Fruit fly (Drosophila melanogaster) whole organism, pupa: ENCODE data around the gene Nasp.

Experiments used
- CG10348 ChIP-seq: fragments of 200-800 bp; sonication (Bioruptor generic); IDR thresholded peaks from 2 replicates; pipeline ENCODE4 v1.3.6; 2022; ENCODE audit warnings: missing biosample characterization, missing genetic modification characterization
- CG12605 ChIP-seq: fragments of 200-800 bp; sonication (Bioruptor generic); IDR thresholded peaks from 2 replicates; pipeline ENCODE4 v1.3.6; 2022; ENCODE audit warnings: missing biosample characterization, missing genetic modification characterization
- CG13204 ChIP-seq: fragments of 200-800 bp; sonication (Bioruptor generic); optimal IDR thresholded peaks from 2 replicates; lab custom pipeline; 2018; ENCODE audit warnings: missing biosample characterization, mild to moderate bottlenecking, missing genetic modification characterization, moderate library complexity
- CG14655 ChIP-seq: fragments of 200-800 bp; sonication (Bioruptor generic); optimal IDR thresholded peaks from 3 replicates; lab custom pipeline; 2017; ENCODE audit warnings: mild to moderate bottlenecking, missing biosample characterization, missing genetic modification reagents, missing genetic modification characterization
- CG15710 ChIP-seq: fragments of 200-800 bp; sonication (Bioruptor generic); optimal IDR thresholded peaks from 2 replicates; lab custom pipeline; 2018; ENCODE audit warnings: missing biosample characterization, mild to moderate bottlenecking, missing genetic modification characterization, moderate library complexity
- CG34367 ChIP-seq: fragments of 200-800 bp; sonication (Bioruptor generic); optimal IDR thresholded peaks from 2 replicates; lab custom pipeline; 2018; ENCODE audit warnings: missing biosample characterization, mild to moderate bottlenecking, missing genetic modification characterization
- CG4496 ChIP-seq: fragments of 200-800 bp; sonication (Bioruptor generic); IDR thresholded peaks from 3 replicates; pipeline ENCODE4 v1.3.6; 2022; ENCODE audit warnings: missing biosample characterization, missing genetic modification characterization
- CG8301 ChIP-seq: fragments of 200-800 bp; sonication (Bioruptor generic); optimal IDR thresholded peaks from 2 replicates; lab custom pipeline; 2018; ENCODE audit warnings: missing biosample characterization, mild to moderate bottlenecking, missing genetic modification characterization
- D1 ChIP-seq: fragments of 200-800 bp; sonication (Bioruptor generic); optimal IDR thresholded peaks from 2 replicates; lab custom pipeline; 2018; ENCODE audit warnings: missing biosample characterization, mild to moderate bottlenecking, missing genetic modification characterization, moderate library complexity
- EcR ChIP-seq: fragments of 200-800 bp; sonication (Bioruptor generic); optimal IDR thresholded peaks from 3 replicates; lab custom pipeline; 2019; ENCODE audit warnings: missing biosample characterization, missing genetic modification characterization, mild to moderate bottlenecking, moderate library complexity, missing genetic modification reagents
- Pif1A ChIP-seq: fragments of 200-800 bp; sonication (Bioruptor generic); optimal IDR thresholded peaks from 3 replicates; lab custom pipeline; 2016; ENCODE audit warnings: missing biosample characterization, missing genetic modification characterization
- rn ChIP-seq: fragments of 200-800 bp; sonication (Bioruptor generic); IDR thresholded peaks from 2 replicates; pipeline ENCODE4 v1.3.6; 2022; ENCODE audit warnings: missing biosample characterization, missing genetic modification characterization

- no peak for TF ChIP-seq CG34367
- no peak for TF ChIP-seq CG10348 (GFP tag; lab: Robert Waterston, UW)
- TF ChIP-seq Pif1A = no peak
- TF ChIP-seq CG14655 (GFP tag; lab: Kevin White, UChicago) = no peak
- no peak for TF ChIP-seq CG15710
- no peak for TF ChIP-seq rn (GFP tag; lab: Robert Waterston, UW)
- TF ChIP-seq CG8301 = no peak
- TF ChIP-seq D1 (tag; lab: Kevin White, UChicago) = no peak
- no peak for TF ChIP-seq CG12605 (GFP tag; lab: Robert Waterston, UW)
- no peak for TF ChIP-seq EcR
- no peak for TF ChIP-seq CG13204 (GFP tag; lab: Kevin White, UChicago)
- no peak for TF ChIP-seq CG4496 (GFP tag; lab: Robert Waterston, UW)
Measured at dm6 chr3R:8780689-8781088, 33.1 kb downstream of the Nasp start, which contains the start of gene CG33189.
